Fruit fly (Drosophila melanogaster): ENCODE data around the gene CG4935.
A peak's percentile ranks its signal among the peaks of the same experiment; 100 is the strongest.

Gene CG4935

DNA sequence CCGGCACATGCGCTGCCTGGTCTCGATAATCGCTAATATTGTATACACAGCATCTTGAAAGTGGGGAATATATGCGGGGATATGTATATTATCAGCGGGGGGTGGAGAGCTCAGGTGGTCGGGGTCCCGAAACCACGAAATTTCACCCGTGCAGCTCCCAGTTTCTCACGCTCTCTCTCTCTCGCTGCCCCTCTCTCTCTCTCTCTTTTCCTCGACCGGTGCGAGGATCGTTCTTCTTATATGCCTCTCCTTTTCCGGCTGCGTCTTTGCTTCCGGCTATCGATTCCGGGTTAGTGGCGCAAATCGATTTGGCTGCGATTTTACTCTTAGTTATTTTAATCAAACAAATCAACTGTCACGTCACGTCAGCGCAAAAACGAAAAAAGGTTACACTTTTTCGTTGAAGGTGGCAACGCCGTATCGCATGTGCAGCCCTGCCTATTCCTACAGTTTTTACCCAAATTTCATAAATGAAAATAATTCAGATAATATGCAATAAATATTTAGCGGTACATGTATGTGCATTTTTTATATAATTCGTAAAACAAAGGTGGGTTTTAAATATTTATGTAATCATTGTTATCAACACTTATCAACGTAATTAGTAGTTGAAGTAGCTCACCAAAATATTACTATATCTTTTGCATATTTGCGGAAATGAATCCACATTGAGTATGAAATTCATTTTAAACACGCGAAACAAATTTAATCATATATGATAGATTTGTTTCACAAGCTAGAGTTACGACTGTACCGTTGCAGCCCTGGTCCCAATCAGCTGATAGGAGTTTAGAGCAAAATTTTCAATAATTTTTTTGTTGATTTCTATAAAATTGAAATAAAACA, 37.7 kb downstream of the CG4935 start, which contains the start of the genes heix and CG17328 (continued):
- TF ChIP-seq CG1233 (GFP tag; optimal IDR thresholded peaks at IDR 0.05) (peak; percentile 69), Asciz (GFP tag; optimal IDR thresholded peaks at IDR 0.05) (no peak), nom (GFP tag; optimal IDR thresholded peaks at IDR 0.05) (peak; percentile 25), ase (GFP tag; IDR thresholded peaks at IDR 0.05) (no peak; the same call in 1 of the 3 replicates), tap (tag; optimal IDR thresholded peaks at IDR 0.05) (no peak), dm (GFP tag; optimal IDR thresholded peaks at IDR 0.05) (peak; percentile 26), pum (GFP tag; optimal IDR thresholded peaks at IDR 0.05) (peak; percentile 70), CG9876 (GFP tag; optimal IDR thresholded peaks at IDR 0.05) (peak; percentile 6), HLHmδ (GFP tag; optimal IDR thresholded peaks at IDR 0.05) (no peak), CG10543 (GFP tag; optimal IDR thresholded peaks at IDR 0.05) (peak; percentile 61), lbe (GFP tag; optimal IDR thresholded peaks at IDR 0.05) (peak; percentile 7), hkb (optimal IDR thresholded peaks at IDR 0.05) (peak; percentile 4), hkb (GFP tag; IDR thresholded peaks at IDR 0.05) (peak; percentile 37; the same call in 1 of the 2 replicates), cg (GFP tag; optimal IDR thresholded peaks at IDR 0.05) (no peak), CG15601 (tag; optimal IDR thresholded peaks at IDR 0.05) (peak; percentile 57), bbx (GFP tag; IDR thresholded peaks at IDR 0.05; ENCODE audit: partially characterized antibody) (peak; percentile 27; the same call in 1 of the 2 replicates), Gsc (GFP tag; IDR thresholded peaks at IDR 0.05) (no peak), bigmax (GFP tag; optimal IDR thresholded peaks at IDR 0.05) (no peak), repo (GFP tag; optimal IDR thresholded peaks at IDR 0.05) (no peak), CG7928 (GFP tag; optimal IDR thresholded peaks at IDR 0.05) (peak; percentile 96), lilli (GFP tag; optimal IDR thresholded peaks at IDR 0.05) (peak; percentile 84), Bteb2 (GFP tag; optimal IDR thresholded peaks at IDR 0.05) (peak; percentile 49), grau (tag; optimal IDR thresholded peaks at IDR 0.05) (peak; percentile 99), MBD-R2 (GFP tag; IDR thresholded peaks at IDR 0.05) (peak; percentile 75; the same call in 1 of the 2 replicates), CG8765 (GFP tag; IDR thresholded peaks at IDR 0.05) (peak; percentile 64; the same call in 1 of the 2 replicates), CG14441 (GFP tag; IDR thresholded peaks at IDR 0.05) (peak; percentile 79), CG12236 (GFP tag; optimal IDR thresholded peaks at IDR 0.05) (no peak), nerfin-1 (tag; optimal IDR thresholded peaks at IDR 0.05) (peak; percentile 39), ro (GFP tag; IDR thresholded peaks at IDR 0.05) (no peak), CG11085 (GFP tag; IDR thresholded peaks at IDR 0.05) (peak; percentile 54), CG32767 (GFP tag; IDR thresholded peaks at IDR 0.05) (no peak; the same call in 1 of the 2 replicates), ind (GFP tag; optimal IDR thresholded peaks at IDR 0.05) (peak; percentile 79), crol (GFP tag; IDR thresholded peaks at IDR 0.05) (peak; percentile 93), CG18476 (GFP tag; optimal IDR thresholded peaks at IDR 0.05) (peak; percentile 48), NfI (GFP tag; optimal IDR thresholded peaks at IDR 0.05) (peak; percentile 67), ranshi (GFP tag; IDR thresholded peaks at IDR 0.05) (0 out of 2 replicates have a peak, but pooled peaks have one; percentile 71), cas (GFP tag; IDR thresholded peaks at IDR 0.05) (no peak), Hsf (GFP tag; optimal IDR thresholded peaks at IDR 0.05) (peak; percentile 76), Oli (tag; optimal IDR thresholded peaks at IDR 0.05) (no peak), CG4328 (GFP tag; optimal IDR thresholded peaks at IDR 0.05) (peak; percentile 60), CG15073 (GFP tag; optimal IDR thresholded peaks at IDR 0.05) (no peak), CG11695 (GFP tag; IDR thresholded peaks at IDR 0.05) (peak; percentile 62; the same call in 1 of the 3 replicates), CG2129 (GFP tag; IDR thresholded peaks at IDR 0.05; ENCODE audit: partially characterized antibody) (no peak), ewg (GFP tag; optimal IDR thresholded peaks at IDR 0.05) (peak; percentile 48), Mrtf (GFP tag; IDR thresholded peaks at IDR 0.05) (peak; percentile 53; the same call in 2 of the 3 replicates), HLH3B (GFP tag; IDR thresholded peaks at IDR 0.05) (0 out of 2 replicates have a peak, but pooled peaks have one; percentile 69), CG16813 (GFP tag; IDR thresholded peaks at IDR 0.05; ENCODE audit: partially characterized antibody) (no peak), Awh (GFP tag; IDR thresholded peaks at IDR 0.05) (0 out of 2 replicates have a peak, but pooled peaks have one; percentile 12), CG34376 (GFP tag; optimal IDR thresholded peaks at IDR 0.05) (peak; percentile 61)
